Fruit fly (Drosophila melanogaster) whole organism, embryonic: Measurements from ENCODE around the gene kin17.

Source experiments
- Abd-B ChIP-seq: fragments of 200-800 bp; sonication (Bioruptor generic); optimal IDR thresholded peaks from 2 replicates; lab custom pipeline; 2018; ENCODE audit warnings: missing biosample characterization, mild to moderate bottlenecking, missing genetic modification characterization, moderate library complexity
- CG10431 ChIP-seq: fragments of 200-800 bp; sonication (Bioruptor generic); optimal IDR thresholded peaks from 3 replicates; lab custom pipeline; 2018; ENCODE audit warnings: missing biosample characterization, mild to moderate bottlenecking, missing genetic modification characterization
- CG10565 ChIP-seq: fragments of 200-800 bp; sonication (Bioruptor generic); optimal IDR thresholded peaks from 3 replicates; lab custom pipeline; 2016; ENCODE audit warnings: missing biosample characterization, mild to moderate bottlenecking, missing genetic modification characterization
- CG11085 ChIP-seq: fragments of 200-800 bp; sonication (Bioruptor generic); IDR thresholded peaks from 2 replicates; pipeline ENCODE4 v1.3.6; 2022; ENCODE audit warnings: missing biosample characterization, missing genetic modification characterization
- CG11560 ChIP-seq: fragments of 200-800 bp; sonication (Bioruptor generic); IDR thresholded peaks from 3 replicates; pipeline ENCODE4 v1.3.6; 2022; ENCODE audit warnings: missing biosample characterization, missing genetic modification characterization
- CG12299 ChIP-seq: fragments of 200-800 bp; sonication (Bioruptor generic); optimal IDR thresholded peaks from 2 replicates; lab custom pipeline; 2018; ENCODE audit warnings: missing biosample characterization, mild to moderate bottlenecking, missing genetic modification characterization
- CG12391 ChIP-seq: fragments of 200-800 bp; sonication (Bioruptor generic); optimal IDR thresholded peaks from 3 replicates; lab custom pipeline; 2018; ENCODE audit warnings: missing biosample characterization, mild to moderate bottlenecking, missing genetic modification characterization, moderate library complexity
- CG12769 ChIP-seq: fragments of 200-800 bp; sonication (Bioruptor generic); optimal IDR thresholded peaks from 2 replicates; lab custom pipeline; 2019; ENCODE audit warnings: missing biosample characterization, mild to moderate bottlenecking, missing genetic modification characterization, moderate library complexity
- CG13894 ChIP-seq: fragments of 200-800 bp; sonication (Bioruptor generic); optimal IDR thresholded peaks from 3 replicates; lab custom pipeline; 2018; ENCODE audit warnings: missing biosample characterization, mild to moderate bottlenecking, missing genetic modification characterization, moderate library complexity
- CG15269 ChIP-seq: fragments of 200-800 bp; sonication (Bioruptor generic); optimal IDR thresholded peaks from 2 replicates; lab custom pipeline; 2018; ENCODE audit warnings: missing biosample characterization, mild to moderate bottlenecking, missing genetic modification characterization, moderate library complexity
- CG17612 ChIP-seq: fragments of 200-800 bp; sonication (Bioruptor generic); IDR thresholded peaks from 2 replicates; pipeline ENCODE4 v1.3.6; 2022; ENCODE audit warnings: missing biosample characterization, missing genetic modification characterization
- CG1792 ChIP-seq: fragments of 200-800 bp; sonication (Bioruptor generic); optimal IDR thresholded peaks from 2 replicates; lab custom pipeline; 2016; ENCODE audit warnings: missing biosample characterization, missing genetic modification characterization
- CG18599 ChIP-seq: fragments of 200-800 bp; sonication (Bioruptor generic); optimal IDR thresholded peaks from 3 replicates; lab custom pipeline; 2017; ENCODE audit warnings: missing biosample characterization, missing genetic modification characterization, mild to moderate bottlenecking, moderate library complexity, missing genetic modification reagents
- CG2199 ChIP-seq: fragments of 200-800 bp; sonication (Bioruptor generic); IDR thresholded peaks from 3 replicates; pipeline ENCODE4 v1.3.6; 2022; ENCODE audit warnings: missing biosample characterization, missing genetic modification characterization
- CG31441 ChIP-seq: fragments of 200-800 bp; sonication (Bioruptor generic); IDR thresholded peaks from 2 replicates; pipeline ENCODE4 v1.3.6; 2022; ENCODE audit warnings: missing biosample characterization, missing genetic modification characterization
- CG33213 ChIP-seq: fragments of 200-800 bp; sonication (Bioruptor generic); optimal IDR thresholded peaks from 3 replicates; lab custom pipeline; 2016; ENCODE audit warnings: missing biosample characterization, missing genetic modification characterization
- CG34224 ChIP-seq: fragments of 200-800 bp; sonication (Bioruptor generic); IDR thresholded peaks from 3 replicates; pipeline ENCODE4 v1.3.6; 2022; ENCODE audit warnings: missing biosample characterization, missing genetic modification characterization; ENCODE audit not compliant: partially characterized antibody
- CG6254 ChIP-seq: fragments of 200-800 bp; sonication (Bioruptor generic); optimal IDR thresholded peaks from 3 replicates; lab custom pipeline; 2017; ENCODE audit warnings: mild to moderate bottlenecking, missing biosample characterization, missing genetic modification reagents, missing genetic modification characterization
- CG6791 ChIP-seq: fragments of 200-800 bp; sonication (Bioruptor generic); IDR thresholded peaks from 3 replicates; pipeline ENCODE4 v1.3.6; 2022; ENCODE audit warnings: missing biosample characterization, missing genetic modification characterization; ENCODE audit not compliant: partially characterized antibody
- CG8089 ChIP-seq: fragments of 200-800 bp; sonication (Bioruptor generic); optimal IDR thresholded peaks from 3 replicates; lab custom pipeline; 2016; ENCODE audit warnings: missing biosample characterization, missing genetic modification characterization
- CrebB ChIP-seq: fragments of 200-800 bp; sonication (Bioruptor generic); optimal IDR thresholded peaks from 3 replicates; lab custom pipeline; 2018; ENCODE audit warnings: missing biosample characterization, mild to moderate bottlenecking, missing genetic modification characterization
- D19A ChIP-seq: fragments of 200-800 bp; optimal IDR thresholded peaks from 3 replicates; lab custom pipeline; 2019; ENCODE audit warnings: missing biosample characterization, mild to moderate bottlenecking, missing genetic modification characterization, moderate library complexity
- Dp ChIP-seq: fragments of 200-800 bp; sonication (Bioruptor generic); optimal IDR thresholded peaks from 2 replicates; lab custom pipeline; 2018; ENCODE audit warnings: missing biosample characterization, mild to moderate bottlenecking, missing genetic modification characterization, moderate library complexity
- H15 ChIP-seq: fragments of 200-800 bp; sonication (Bioruptor generic); IDR thresholded peaks from 3 replicates; pipeline ENCODE4 v1.3.6; 2022; ENCODE audit warnings: missing biosample characterization, missing genetic modification characterization
- Hand ChIP-seq: fragments of 200-800 bp; sonication (Bioruptor generic); optimal IDR thresholded peaks from 2 replicates; lab custom pipeline; 2017; ENCODE audit warnings: mild to moderate bottlenecking, missing biosample characterization, missing genetic modification reagents, missing genetic modification characterization
- MESR4 ChIP-seq: fragments of 200-800 bp; sonication (Bioruptor generic); optimal IDR thresholded peaks from 2 replicates; lab custom pipeline; 2018; ENCODE audit warnings: missing biosample characterization, mild to moderate bottlenecking, missing genetic modification characterization, moderate library complexity
- Max ChIP-seq: fragments of 200-800 bp; sonication (Bioruptor generic); optimal IDR thresholded peaks from 2 replicates; lab custom pipeline; 2016; ENCODE audit warnings: missing biosample characterization, mild to moderate bottlenecking, missing genetic modification characterization
- Meics ChIP-seq: fragments of 200-800 bp; sonication (Bioruptor generic); optimal IDR thresholded peaks from 2 replicates; lab custom pipeline; 2017; ENCODE audit warnings: missing biosample characterization, mild to moderate bottlenecking, missing genetic modification characterization
- Nf-YB ChIP-seq: fragments of 200-800 bp; sonication (Bioruptor generic); optimal IDR thresholded peaks from 3 replicates; lab custom pipeline; 2019; ENCODE audit warnings: missing biosample characterization, mild to moderate bottlenecking, missing genetic modification characterization, moderate library complexity
- NfI ChIP-seq: fragments of 200-800 bp; sonication (Bioruptor generic); optimal IDR thresholded peaks from 3 replicates; lab custom pipeline; 2018; ENCODE audit warnings: missing biosample characterization, mild to moderate bottlenecking, missing genetic modification characterization, moderate library complexity
- Rfx ChIP-seq: fragments of 200-800 bp; sonication (Bioruptor generic); IDR thresholded peaks from 2 replicates; pipeline ENCODE4 v1.3.6; 2022; ENCODE audit warnings: missing biosample characterization, missing genetic modification characterization
- Sry-δ ChIP-seq: fragments of 200-800 bp; sonication (Bioruptor generic); optimal IDR thresholded peaks from 2 replicates; lab custom pipeline; 2016; ENCODE audit warnings: missing biosample characterization, missing genetic modification characterization
- TFAM ChIP-seq: fragments of 200-800 bp; sonication (Bioruptor generic); optimal IDR thresholded peaks from 2 replicates; lab custom pipeline; 2017; ENCODE audit warnings: missing biosample characterization, missing genetic modification characterization, inconsistent platforms
- ato ChIP-seq: fragments of 200-800 bp; sonication (Bioruptor generic); IDR thresholded peaks from 2 replicates; pipeline ENCODE4 v1.3.6; 2022; ENCODE audit warnings: missing biosample characterization, missing genetic modification characterization; ENCODE audit not compliant: partially characterized antibody
- bcd ChIP-seq: fragments of 200-800 bp; sonication (Bioruptor generic); optimal IDR thresholded peaks from 2 replicates; lab custom pipeline; 2017; ENCODE audit warnings: missing biosample characterization, mild to moderate bottlenecking, missing genetic modification characterization
- chif ChIP-seq, 2 experiments: fragments of 200-800 bp; sonication (Bioruptor generic); optimal IDR thresholded peaks; 3 replicates each; lab custom pipeline; 2016; ENCODE audit warnings: missing biosample characterization in 2 of 2, missing genetic modification characterization in 2 of 2
- cwo ChIP-seq: fragments of 200-800 bp; sonication (Bioruptor generic); optimal IDR thresholded peaks from 3 replicates; lab custom pipeline; 2017; ENCODE audit warnings: missing biosample characterization, missing genetic modification characterization, mild to moderate bottlenecking, moderate library complexity, missing genetic modification reagents
- disco-r ChIP-seq: fragments of 200-800 bp; sonication (Bioruptor generic); optimal IDR thresholded peaks from 2 replicates; lab custom pipeline; 2016; ENCODE audit warnings: missing biosample characterization, missing genetic modification characterization
- dmrt99B ChIP-seq: fragments of 200-800 bp; sonication (Bioruptor generic); optimal IDR thresholded peaks from 2 replicates; lab custom pipeline; 2018; ENCODE audit warnings: missing biosample characterization, mild to moderate bottlenecking, missing genetic modification characterization, moderate library complexity
- gcm ChIP-seq: fragments of 200-800 bp; sonication (Bioruptor generic); optimal IDR thresholded peaks from 2 replicates; lab custom pipeline; 2019; ENCODE audit warnings: missing biosample characterization, mild to moderate bottlenecking, missing genetic modification characterization, moderate library complexity
- gem ChIP-seq: fragments of 200-800 bp; sonication (Bioruptor generic); optimal IDR thresholded peaks from 2 replicates; lab custom pipeline; 2019; ENCODE audit warnings: missing biosample characterization, mild to moderate bottlenecking, missing genetic modification characterization, moderate library complexity
- jing ChIP-seq: fragments of 200-800 bp; sonication (Bioruptor generic); optimal IDR thresholded peaks from 2 replicates; lab custom pipeline; 2018; ENCODE audit warnings: missing biosample characterization, mild to moderate bottlenecking, missing genetic modification characterization
- salm ChIP-seq: fragments of 200-800 bp; sonication (Bioruptor generic); optimal IDR thresholded peaks from 2 replicates; lab custom pipeline; 2018; ENCODE audit warnings: missing biosample characterization, mild to moderate bottlenecking, missing genetic modification characterization
- sens-2 ChIP-seq: fragments of 200-800 bp; sonication (Bioruptor generic); IDR thresholded peaks from 2 replicates; pipeline ENCODE4 v1.3.6; 2022; ENCODE audit warnings: missing biosample characterization, missing genetic modification characterization
- ssp ChIP-seq: fragments of 200-800 bp; sonication (Bioruptor generic); IDR thresholded peaks from 2 replicates; pipeline ENCODE4 v1.3.6; 2022; ENCODE audit warnings: missing biosample characterization, missing genetic modification characterization
- unc-4 ChIP-seq: fragments of 200-800 bp; sonication (Bioruptor generic); IDR thresholded peaks from 2 replicates; pipeline ENCODE4 v1.3.6; 2022; ENCODE audit warnings: missing biosample characterization, missing genetic modification characterization; ENCODE audit not compliant: partially characterized antibody

kin17 gene

DNA sequence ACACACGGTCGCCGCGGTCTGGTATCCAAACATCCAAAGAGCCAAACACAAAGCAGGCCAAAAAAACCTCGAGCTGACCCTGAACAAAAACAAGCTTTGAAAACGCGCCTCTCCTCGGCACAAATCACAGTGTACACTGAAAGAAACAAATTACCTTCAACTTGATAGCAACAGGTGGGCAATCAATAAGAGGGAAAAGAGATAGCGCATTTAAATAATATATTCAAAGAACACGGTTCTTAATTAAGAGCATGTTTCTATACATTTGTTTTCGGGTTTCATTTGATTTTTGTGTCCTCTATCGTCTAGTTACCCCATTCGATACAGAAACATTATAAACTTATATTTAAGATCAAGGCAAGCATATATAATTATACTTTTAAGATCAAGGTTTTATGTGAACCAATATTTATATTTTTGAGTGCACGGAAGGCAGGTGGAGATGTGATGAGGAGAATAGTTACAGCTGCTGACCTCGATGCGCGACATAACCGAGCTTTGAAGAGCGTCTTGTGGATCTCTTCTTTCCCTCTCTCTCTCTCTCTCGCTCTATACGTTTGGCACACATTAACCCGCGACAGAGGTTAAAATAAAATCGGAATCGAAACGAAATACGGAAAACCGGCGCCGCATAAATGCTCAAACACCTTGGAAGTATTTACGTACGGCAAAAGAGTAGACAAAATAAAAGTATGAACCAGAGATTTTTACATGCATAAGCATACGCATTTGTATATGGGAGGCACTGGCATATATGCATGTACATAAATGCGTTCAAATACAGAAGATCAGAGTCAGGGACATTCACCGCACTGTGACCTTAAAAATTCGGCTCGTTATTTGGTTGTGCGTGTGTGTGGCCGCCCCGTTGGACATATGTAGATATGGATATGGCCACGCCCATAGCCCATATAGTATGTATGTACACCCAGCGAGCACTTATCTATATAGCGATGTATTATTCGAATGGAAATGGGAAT is 41.9 kb downstream of the kin17 start (continued):
- TF ChIP-seq gcm (GFP tag; lab: Kevin White, UChicago): peak; percentile 84
- peak; percentile 80 for TF ChIP-seq Rfx (GFP tag; lab: Robert Waterston, UW)
- TF ChIP-seq CG12391 (tag; lab: Kevin White, UChicago): peak; percentile 90
- TF ChIP-seq CG1792 (GFP tag; lab: Kevin White, UChicago): peak; percentile 41
- TF ChIP-seq jing (GFP tag; lab: Kevin White, UChicago): peak; percentile 58
- TF ChIP-seq CG10431: peak; percentile 56
- TF ChIP-seq CG17612: no peak
- TF ChIP-seq dmrt99B (tag; lab: Kevin White, UChicago): peak; percentile 93
- TF ChIP-seq CG2199: no peak; the same call in 2 of the 3 replicates
- TF ChIP-seq CG12769 (tag; lab: Kevin White, UChicago): peak; percentile 56
- peak; percentile 87 for TF ChIP-seq NfI
- peak; percentile 86 for TF ChIP-seq CG31441 (GFP tag; lab: Robert Waterston, UW)
- peak; percentile 1; the same call in 1 of the 2 replicates for TF ChIP-seq unc-4 (GFP tag; lab: Robert Waterston, UW)
- peak; percentile 69 for TF ChIP-seq Nf-YB
- peak; percentile 29 for TF ChIP-seq CG10565 (GFP tag; lab: Kevin White, UChicago)
- no peak for TF ChIP-seq CG11085 (GFP tag; lab: Robert Waterston, UW)
- peak; percentile 44 for TF ChIP-seq CG6254 (GFP tag; lab: Kevin White, UChicago)
- TF ChIP-seq Abd-B: peak; percentile 69
- peak; percentile 85 for TF ChIP-seq CG18599 (GFP tag; lab: Kevin White, UChicago)
- peak; percentile 89 for TF ChIP-seq bcd (GFP tag; lab: Kevin White, UChicago)
- peak; percentile 83 for TF ChIP-seq Max (GFP tag; lab: Kevin White, UChicago)
- no peak for TF ChIP-seq CG11560 (tag; lab: Robert Waterston, UW)
- TF ChIP-seq H15 (GFP tag; lab: Robert Waterston, UW): peak; percentile 77
- peak; percentile 67 for TF ChIP-seq CG13894
- TF ChIP-seq TFAM (GFP tag; lab: Kevin White, UChicago): no peak
- no peak for TF ChIP-seq Dp (GFP tag; lab: Kevin White, UChicago)
- peak; percentile 84 for TF ChIP-seq D19A
- TF ChIP-seq chif (GFP tag; optimal IDR thresholded peaks at IDR 0.05; lab: Kevin White, UChicago): peak; percentile 56 to 72
- no peak for TF ChIP-seq ato (GFP tag; lab: Robert Waterston, UW)
- no peak for TF ChIP-seq sens-2 (GFP tag; lab: Robert Waterston, UW)
- peak; percentile 81 for TF ChIP-seq cwo (GFP tag; lab: Kevin White, UChicago)
- TF ChIP-seq Sry-δ: peak; percentile 26
- peak; percentile 63 for TF ChIP-seq ssp (GFP tag; lab: Robert Waterston, UW)
- TF ChIP-seq disco-r (GFP tag; lab: Kevin White, UChicago): peak; percentile 72
- peak; percentile 71 for TF ChIP-seq CrebB (tag; lab: Kevin White, UChicago)
- TF ChIP-seq salm (tag; lab: Kevin White, UChicago): peak; percentile 77
- peak; percentile 92 for TF ChIP-seq CG15269
- TF ChIP-seq gem (tag; lab: Kevin White, UChicago): peak; percentile 94
- no peak for TF ChIP-seq CG6791 (GFP tag; lab: Robert Waterston, UW)
- TF ChIP-seq CG33213 (GFP tag; lab: Kevin White, UChicago): peak; percentile 47
- TF ChIP-seq Meics (GFP tag; lab: Kevin White, UChicago): peak; percentile 82
- 0 out of 3 replicates have a peak, but pooled peaks have one; percentile 5 for TF ChIP-seq CG34224 (GFP tag; lab: Robert Waterston, UW)
- TF ChIP-seq CG12299 (tag; lab: Kevin White, UChicago): peak; percentile 75
- peak; percentile 74 for TF ChIP-seq Hand (GFP tag; lab: Kevin White, UChicago)
- peak; percentile 3 for TF ChIP-seq MESR4 (GFP tag; lab: Kevin White, UChicago)
- peak; percentile 51 for TF ChIP-seq CG8089 (GFP tag; lab: Kevin White, UChicago)
